Worm (Caenorhabditis elegans) whole organism, L4 larva: Measurements from ENCODE around the gene tsp-11.

Experiments
- nhr-42 ChIP-seq: fragments of 200-800 bp; sonication (Bioruptor generic); IDR thresholded peaks from 2 replicates; pipeline ENCODE4 v1.3.6; 2022; ENCODE audit warnings: missing genetic modification characterization, missing compliant biosample characterization
- nhr-6 ChIP-seq: fragments of 150-350 bp; optimal IDR thresholded peaks from 2 replicates; lab custom pipeline; 2014; ENCODE audit warnings: missing biosample characterization, missing genetic modification characterization
- nhr-76 ChIP-seq: fragments of 150-350 bp; optimal IDR thresholded peaks from 2 replicates; lab custom pipeline; 2014; ENCODE audit warnings: missing biosample characterization, missing genetic modification characterization
- skn-1 ChIP-seq: fragments of 150-350 bp; optimal IDR thresholded peaks from 2 replicates; lab custom pipeline; 2014; ENCODE audit warnings: missing biosample characterization, missing genetic modification characterization

DNA sequence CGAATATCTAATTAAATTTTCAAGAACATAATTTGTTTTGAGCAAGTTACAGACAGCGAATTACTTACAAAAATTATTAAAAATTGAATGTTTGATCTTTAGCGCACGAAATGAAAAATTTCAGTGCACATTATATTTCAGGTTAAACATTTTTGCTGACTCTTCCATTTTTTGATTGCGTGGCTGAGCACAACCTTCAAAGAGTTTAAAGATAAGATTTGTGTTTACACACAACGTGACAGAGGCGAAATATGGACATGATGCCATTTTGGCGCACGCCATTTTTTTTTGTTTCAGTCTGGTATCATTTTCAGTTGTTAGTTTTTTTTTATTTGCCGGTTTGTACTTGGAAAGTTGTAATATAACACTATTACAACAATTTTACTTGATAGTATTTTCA, 49.7 kb downstream of the tsp-11 start:
- TF ChIP-seq nhr-6 (tag; lab: Kevin White, UChicago) (no peak), skn-1 (tag; lab: Kevin White, UChicago) (no peak), nhr-76 (tag; lab: Kevin White, UChicago) (no peak), nhr-42 (GFP tag; lab: Robert Waterston, UW) (no peak)
